Fruit fly (Drosophila melanogaster) whole organism, adult: Measurements from ENCODE around the gene Rcd5.

ENCODE experiments used
- CG11617 ChIP-seq: fragments of 200-800 bp; sonication (Bioruptor generic); optimal IDR thresholded peaks from 2 replicates; lab custom pipeline; 2017; ENCODE audit warnings: mild to moderate bottlenecking, missing biosample characterization, missing genetic modification reagents, missing genetic modification characterization
- CG12768 ChIP-seq: fragments of 200-800 bp; sonication (Bioruptor generic); optimal IDR thresholded peaks from 2 replicates; lab custom pipeline; 2017; ENCODE audit warnings: missing biosample characterization, missing genetic modification characterization, mild to moderate bottlenecking, moderate library complexity, missing genetic modification reagents
- CG14711 ChIP-seq: fragments of 200-800 bp; sonication (Bioruptor generic); optimal IDR thresholded peaks from 2 replicates; lab custom pipeline; 2018; ENCODE audit warnings: missing biosample characterization, mild to moderate bottlenecking, missing genetic modification characterization, moderate library complexity
- CG1620 ChIP-seq: fragments of 200-800 bp; sonication (Bioruptor generic); optimal IDR thresholded peaks from 2 replicates; lab custom pipeline; 2016; ENCODE audit warnings: missing biosample characterization, missing genetic modification characterization
- CG33017 ChIP-seq: fragments of 200-800 bp; sonication (Bioruptor generic); optimal IDR thresholded peaks from 2 replicates; lab custom pipeline; 2018; ENCODE audit warnings: missing biosample characterization, mild to moderate bottlenecking, missing genetic modification characterization, moderate library complexity
- CG5204 ChIP-seq: fragments of 200-800 bp; sonication (Bioruptor generic); optimal IDR thresholded peaks from 2 replicates; lab custom pipeline; 2016; ENCODE audit warnings: missing biosample characterization, missing genetic modification characterization
- CG7045 ChIP-seq: fragments of 200-800 bp; sonication (Bioruptor generic); optimal IDR thresholded peaks from 2 replicates; lab custom pipeline; 2017; ENCODE audit warnings: missing biosample characterization, mild to moderate bottlenecking, missing genetic modification characterization
- Clk ChIP-seq: fragments of 200-800 bp; sonication (Bioruptor generic); optimal IDR thresholded peaks from 2 replicates; lab custom pipeline; 2017; ENCODE audit warnings: missing biosample characterization, missing genetic modification characterization
- Crg-1 ChIP-seq: fragments of 200-800 bp; sonication (Bioruptor generic); optimal IDR thresholded peaks from 2 replicates; lab custom pipeline; 2016; ENCODE audit warnings: missing biosample characterization, missing genetic modification characterization
- Hr96 ChIP-seq: fragments of 200-800 bp; sonication (Bioruptor generic); optimal IDR thresholded peaks from 2 replicates; lab custom pipeline; 2016; ENCODE audit warnings: missing biosample characterization, missing genetic modification characterization
- Mnt ChIP-seq: fragments of 200-800 bp; sonication (Bioruptor generic); optimal IDR thresholded peaks from 2 replicates; lab custom pipeline; 2016; ENCODE audit warnings: missing biosample characterization, mild to moderate bottlenecking, missing genetic modification characterization
- bab1 ChIP-seq: fragments of 200-800 bp; sonication (Bioruptor generic); optimal IDR thresholded peaks from 3 replicates; lab custom pipeline; 2019; ENCODE audit warnings: missing biosample characterization, mild to moderate bottlenecking, missing genetic modification characterization, moderate library complexity
- cic ChIP-seq: fragments of 200-800 bp; sonication (Bioruptor generic); optimal IDR thresholded peaks from 2 replicates; lab custom pipeline; 2017; ENCODE audit warnings: missing biosample characterization, mild to moderate bottlenecking, missing genetic modification characterization, moderate library complexity
- cnc ChIP-seq, 2 experiments: fragments of >200 bp; optimal IDR thresholded peaks; 2 replicates each; lab custom pipeline; 2017
- kay ChIP-seq: fragments of 200-800 bp; sonication (Bioruptor generic); peaks from one replicate; lab custom pipeline; 2016; ENCODE audit warnings: missing biosample characterization, missing genetic modification characterization, borderline replicate concordance
- ovo ChIP-seq: fragments of 200-800 bp; sonication (Bioruptor generic); optimal IDR thresholded peaks from 2 replicates; lab custom pipeline; 2016; ENCODE audit warnings: missing biosample characterization, missing genetic modification characterization
- pad ChIP-seq: fragments of 200-800 bp; sonication (Bioruptor generic); optimal IDR thresholded peaks from 3 replicates; lab custom pipeline; 2017; ENCODE audit warnings: missing biosample characterization, missing genetic modification characterization, mild to moderate bottlenecking, moderate library complexity, missing genetic modification reagents
- tj ChIP-seq: fragments of 200-800 bp; sonication (Bioruptor generic); optimal IDR thresholded peaks from 3 replicates; lab custom pipeline; 2017; ENCODE audit warnings: missing biosample characterization, mild to moderate bottlenecking, missing genetic modification characterization, moderate library complexity
- toe ChIP-seq: fragments of 200-800 bp; sonication (Bioruptor generic); optimal IDR thresholded peaks from 2 replicates; lab custom pipeline; 2016; ENCODE audit warnings: missing biosample characterization, missing genetic modification characterization

The Rcd5 gene

DNA sequence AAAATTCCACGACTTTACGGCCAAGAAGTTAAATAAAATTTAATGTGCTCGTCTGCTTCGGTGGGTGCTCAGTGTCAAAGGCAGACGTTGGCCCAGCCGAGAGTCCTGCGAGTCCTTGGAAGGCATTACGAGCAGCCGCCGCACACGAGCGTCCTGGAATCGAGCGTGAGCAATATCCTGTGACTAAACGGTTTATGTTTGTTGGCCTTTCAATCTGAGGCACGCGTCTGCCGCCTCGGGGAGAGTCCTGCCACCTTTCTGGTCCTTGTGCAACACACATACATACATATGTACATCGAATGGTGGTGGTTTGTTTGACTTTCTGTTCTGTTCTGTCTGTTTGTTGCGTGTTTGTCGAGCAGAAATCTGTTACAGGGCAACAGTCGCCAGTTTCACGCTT lies 43.1 kb downstream of the Rcd5 start:
- TF ChIP-seq cic = no peak
- no peak for TF ChIP-seq kay (GFP tag; lab: Kevin White, UChicago)
- no peak for TF ChIP-seq Crg-1 (GFP tag; lab: Kevin White, UChicago)
- TF ChIP-seq CG11617 (GFP tag; lab: Kevin White, UChicago) = no peak

DNA sequence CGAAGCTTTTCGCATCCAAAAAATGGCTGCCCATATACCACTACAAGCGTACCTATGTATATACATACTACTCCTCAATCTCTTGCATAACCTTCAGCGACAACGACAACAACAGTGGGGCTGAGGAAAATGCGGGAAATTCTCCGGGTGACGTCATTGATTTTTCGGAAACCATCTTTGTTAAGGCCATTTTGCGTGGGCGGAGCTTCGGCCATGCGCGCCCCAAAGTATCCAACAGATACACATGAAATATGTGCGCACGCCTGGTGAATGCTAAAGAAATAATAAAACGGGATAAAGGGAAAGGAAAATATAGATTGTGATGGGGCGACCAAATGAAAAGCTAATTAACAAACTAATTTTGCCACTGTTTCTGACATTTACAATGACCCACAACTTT lies 45.5 kb downstream of the Rcd5 start:
- no peak for TF ChIP-seq CG12768 (GFP tag; lab: Kevin White, UChicago)
- TF ChIP-seq cnc (optimal IDR thresholded peaks at IDR 0.05; lab: Kevin White, UChicago) = no peak
- TF ChIP-seq kay (GFP tag; lab: Kevin White, UChicago) = no peak
- no peak for TF ChIP-seq ovo (GFP tag; lab: Kevin White, UChicago)
- TF ChIP-seq CG7045 (GFP tag; lab: Kevin White, UChicago) = no peak
- no peak for TF ChIP-seq tj (GFP tag; lab: Kevin White, UChicago)
- no peak for TF ChIP-seq CG33017
- TF ChIP-seq Clk (GFP tag; lab: Kevin White, UChicago) = no peak
- no peak for TF ChIP-seq pad
- no peak for TF ChIP-seq Crg-1 (GFP tag; lab: Kevin White, UChicago)
- TF ChIP-seq Mnt = no peak
- no peak for TF ChIP-seq CG1620
- no peak for TF ChIP-seq CG5204 (GFP tag; lab: Kevin White, UChicago)
- no peak for TF ChIP-seq cic

DNA sequence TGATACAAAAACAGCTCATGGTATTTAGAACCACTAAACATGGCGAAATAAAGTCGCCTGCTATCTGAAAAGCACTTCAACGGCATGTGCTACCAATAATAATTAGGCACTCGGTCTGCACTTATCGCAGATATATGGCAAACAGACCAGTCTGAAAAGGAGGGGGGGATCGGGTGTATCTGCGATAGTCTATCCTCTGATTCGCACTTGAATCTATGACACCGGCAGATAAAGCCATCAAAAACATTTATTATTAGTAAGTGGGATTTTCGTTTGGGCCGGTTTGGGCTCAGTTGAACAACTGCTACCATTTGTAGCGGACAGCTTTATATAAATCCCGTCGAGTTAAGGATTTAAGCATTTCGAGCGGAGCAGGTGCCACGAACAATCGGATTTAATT lies 47.0 kb downstream of the Rcd5 start, which contains the start of gene CG14989:
CG14989 (plus strand) TSS at position 301 of the 400 bp plus-strand sequence.
- TF ChIP-seq Crg-1 (GFP tag; lab: Kevin White, UChicago) = no peak
- no peak for TF ChIP-seq CG1620
- TF ChIP-seq ovo (GFP tag; lab: Kevin White, UChicago) = no peak
- TF ChIP-seq Hr96 (GFP tag; lab: Kevin White, UChicago) = no peak
- no peak for TF ChIP-seq CG12768 (GFP tag; lab: Kevin White, UChicago)
- no peak for TF ChIP-seq cnc (optimal IDR thresholded peaks at IDR 0.05; lab: Kevin White, UChicago)
- TF ChIP-seq toe (GFP tag; lab: Kevin White, UChicago) = no peak

DNA sequence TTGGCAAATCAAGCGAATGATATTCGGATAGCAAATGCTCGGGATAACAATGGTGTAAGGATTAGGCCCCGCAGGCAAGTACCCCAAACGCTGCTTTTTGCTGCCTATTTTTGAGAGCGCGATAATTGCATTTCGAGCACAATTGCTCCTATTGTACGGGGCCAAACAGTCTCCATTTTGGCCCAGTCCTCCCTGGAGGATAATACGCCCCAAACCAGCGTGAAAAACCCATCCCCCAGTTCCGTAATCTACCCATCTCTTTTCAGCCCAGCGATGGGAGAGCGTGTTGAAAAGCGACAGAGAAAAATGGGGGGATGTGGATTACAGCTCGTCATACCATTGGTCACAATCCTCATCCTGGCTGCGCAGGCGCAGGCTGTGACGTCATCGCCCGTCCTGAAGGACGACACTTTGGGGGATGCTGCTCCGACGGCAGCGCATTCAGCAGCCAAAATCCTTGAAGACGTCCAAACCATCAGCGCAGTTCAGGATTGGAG lies 48.4 kb downstream of the Rcd5 start, which contains the start of gene Gad1:
Gad1 (minus strand) TSS at position 51 of the 497 bp plus-strand sequence.
- TF ChIP-seq kay (GFP tag; lab: Kevin White, UChicago) (no peak), ovo (GFP tag; lab: Kevin White, UChicago) (no peak), Crg-1 (GFP tag; lab: Kevin White, UChicago) (no peak), CG7045 (GFP tag; lab: Kevin White, UChicago) (no peak), CG1620 (no peak), cic (no peak), pad (no peak), CG14711 (no peak), Clk (GFP tag; lab: Kevin White, UChicago) (no peak), CG11617 (GFP tag; lab: Kevin White, UChicago) (no peak), toe (GFP tag; lab: Kevin White, UChicago) (no peak), CG33017 (no peak), CG12768 (GFP tag; lab: Kevin White, UChicago) (no peak), tj (GFP tag; lab: Kevin White, UChicago) (no peak), cnc (optimal IDR thresholded peaks at IDR 0.05; lab: Kevin White, UChicago) (no peak), bab1 (GFP tag; lab: Kevin White, UChicago) (no peak)
